Worm (Caenorhabditis elegans) whole organism, dauer: Measurements from ENCODE around the gene clc-17.

Source experiments
- unc-62 ChIP-seq: sonication (generic microtip); optimal IDR thresholded peaks from 2 replicates; lab custom pipeline; 2017; ENCODE audit warnings: missing biosample characterization, missing genetic modification reagents, missing genetic modification characterization

Gene clc-17

ce11 chrX:11137632-11138031 is 30.5 kb downstream of the clc-17 start:
- no peak for TF ChIP-seq unc-62

ce11 chrX:11151494-11151893 is 44.3 kb downstream of the clc-17 start:
- no peak for TF ChIP-seq unc-62

ce11 chrX:11152720-11153119 is 45.5 kb downstream of the clc-17 start, which contains the start of the genes C05C9.3 and C05C9.2:
Gene C05C9.3 (minus strand): TSS chrX:11152820.
Gene C05C9.2 (plus strand): TSS chrX:11153065.
- TF ChIP-seq unc-62: no peak
